Worm (Caenorhabditis elegans) whole organism, L4 larva: Measurements from ENCODE around the gene srab-2.

Experiments used
- F26F4.8 ChIP-seq: fragments of 200-800 bp; sonication (Bioruptor generic); conservative IDR thresholded peaks from 2 replicates; pipeline ENCODE4 v1.3.6; 2022; ENCODE audit warnings: missing genetic modification characterization, missing compliant biosample characterization
- F49E8.2 ChIP-seq: sonication (generic microtip); optimal IDR thresholded peaks from 2 replicates; lab custom pipeline; 2016; ENCODE audit warnings: missing compliant biosample characterization, mild to moderate bottlenecking, missing genetic modification characterization, borderline replicate concordance
- Y105C5A.15 ChIP-seq: fragments of 200-800 bp; sonication (Bioruptor generic); IDR thresholded peaks from 2 replicates; pipeline ENCODE4 v1.3.6; 2022; ENCODE audit warnings: missing genetic modification characterization, missing compliant biosample characterization
- Y48G9A.11 ChIP-seq: fragments of 200-800 bp; sonication (Bioruptor generic); IDR thresholded peaks from 2 replicates; pipeline ENCODE4 v1.3.6; 2022; ENCODE audit warnings: missing genetic modification reagents, missing genetic modification characterization, missing compliant biosample characterization
- Y5F2A.4 ChIP-seq: fragments of 200-800 bp; sonication (Bioruptor generic); optimal IDR thresholded peaks from 2 replicates; lab custom pipeline; 2018; ENCODE audit warnings: mild to moderate bottlenecking, missing genetic modification characterization, missing compliant biosample characterization
- Y75B8A.6 ChIP-seq: fragments of 200-800 bp; sonication (Bioruptor generic); IDR thresholded peaks from 2 replicates; pipeline ENCODE4 v1.3.6; 2022; ENCODE audit warnings: missing genetic modification reagents, missing genetic modification characterization, missing compliant biosample characterization
- ZK337.2 ChIP-seq: fragments of 200-800 bp; sonication (Bioruptor generic); IDR thresholded peaks from 2 replicates; pipeline ENCODE4 v1.3.6; 2022; ENCODE audit warnings: missing genetic modification reagents, missing genetic modification characterization, missing compliant biosample characterization
- ZK546.5 ChIP-seq, 2 experiments: sonication (generic microtip); optimal IDR thresholded peaks; 2 replicates each; lab custom pipeline; 2017; ENCODE audit warnings: missing biosample characterization in 2 of 2, missing genetic modification characterization in 2 of 2
- aha-1 ChIP-seq: fragments of 150-350 bp; peaks from one replicate; lab custom pipeline; 2014; ENCODE audit warnings: missing biosample characterization, missing genetic modification characterization
- aly-2 ChIP-seq: sonication (generic microtip); optimal IDR thresholded peaks from 2 replicates; lab custom pipeline; 2018; ENCODE audit warnings: missing biosample characterization, missing genetic modification characterization
- arid-1 ChIP-seq: fragments of 200-800 bp; sonication (Bioruptor generic); conservative IDR thresholded peaks from 2 replicates; pipeline ENCODE4 v1.3.6; 2022; ENCODE audit warnings: missing genetic modification reagents, missing genetic modification characterization, missing compliant biosample characterization
- ceh-44 ChIP-seq: fragments of 200-800 bp; sonication (Bioruptor generic); IDR thresholded peaks from 2 replicates; pipeline ENCODE4 v1.3.6; 2022; ENCODE audit warnings: missing genetic modification reagents, missing genetic modification characterization, missing compliant biosample characterization
- ces-1 ChIP-seq: fragments of 150-350 bp; sonication (generic microtip); optimal IDR thresholded peaks from 4 replicates; lab custom pipeline; 2014; ENCODE audit warnings: missing biosample characterization, missing genetic modification reagents, missing genetic modification characterization
- ctbp-1 ChIP-seq: fragments of 200-800 bp; sonication (Bioruptor generic); IDR thresholded peaks from 2 replicates; pipeline ENCODE4 v1.3.6; 2022; ENCODE audit warnings: missing genetic modification reagents, missing genetic modification characterization, missing compliant biosample characterization
- daf-16 ChIP-seq, 3 experiments: sonication (generic microtip); optimal IDR thresholded peaks; 2 replicates each; lab custom pipeline; 2016 to 2017; ENCODE audit warnings: missing genetic modification characterization in 3 of 3, missing genetic modification reagents in 3 of 3, mild to moderate bottlenecking in 2 of 3, missing compliant biosample characterization in 2 of 3, missing biosample characterization in 1 of 3, moderate library complexity in 1 of 3
- daf-8 ChIP-seq: fragments of 200-800 bp; sonication (Bioruptor generic); IDR thresholded peaks from 2 replicates; pipeline ENCODE4 v1.3.6; 2022; ENCODE audit warnings: missing genetic modification characterization, missing compliant biosample characterization
- fos-1 ChIP-seq: fragments of 150-350 bp; optimal IDR thresholded peaks from 2 replicates; lab custom pipeline; 2014; ENCODE audit warnings: missing biosample characterization, missing genetic modification characterization
- hlh-11 ChIP-seq: fragments of 200-800 bp; sonication (Bioruptor generic); optimal IDR thresholded peaks from 2 replicates; lab custom pipeline; 2018; ENCODE audit warnings: mild to moderate bottlenecking, missing genetic modification characterization, missing compliant biosample characterization
- lin-13 ChIP-seq: fragments of 150-350 bp; optimal IDR thresholded peaks from 2 replicates; lab custom pipeline; 2014; ENCODE audit warnings: missing biosample characterization, missing genetic modification reagents, missing genetic modification characterization
- lin-38 ChIP-seq: fragments of 200-800 bp; sonication (Bioruptor generic); IDR thresholded peaks from 2 replicates; pipeline ENCODE4 v1.3.6; 2022; ENCODE audit warnings: missing genetic modification reagents, missing genetic modification characterization, missing compliant biosample characterization
- mdl-1 ChIP-seq, 2 experiments: fragments of 150-350 bp in 1 of 2; sonication (generic microtip) in 1 of 2; optimal IDR thresholded peaks; 2 replicates each; lab custom pipeline; 2014 to 2017; ENCODE audit warnings: missing biosample characterization in 2 of 2, missing genetic modification characterization in 2 of 2
- mep-1 ChIP-seq: fragments of 150-350 bp; sonication (generic microtip); optimal IDR thresholded peaks from 3 replicates; lab custom pipeline; 2014; ENCODE audit warnings: missing biosample characterization, missing genetic modification characterization
- nhr-10 ChIP-seq: fragments of 150-350 bp; optimal IDR thresholded peaks from 2 replicates; lab custom pipeline; 2014; ENCODE audit warnings: missing biosample characterization, missing genetic modification characterization
- nhr-102 ChIP-seq: sonication (generic microtip); optimal IDR thresholded peaks from 2 replicates; lab custom pipeline; 2016; ENCODE audit warnings: mild to moderate bottlenecking, missing genetic modification characterization, moderate library complexity, missing compliant biosample characterization
- nhr-111 ChIP-seq: fragments of 200-800 bp; sonication (Bioruptor generic); optimal IDR thresholded peaks from 2 replicates; lab custom pipeline; 2018; ENCODE audit warnings: mild to moderate bottlenecking, missing genetic modification characterization, missing compliant biosample characterization
- nhr-25 ChIP-seq: sonication (generic microtip); optimal IDR thresholded peaks from 2 replicates; lab custom pipeline; 2017; ENCODE audit warnings: missing genetic modification characterization, mild to moderate bottlenecking, missing compliant biosample characterization, antibody characterized with exemption, moderate library complexity, borderline replicate concordance; ENCODE audit not compliant: insufficient read depth
- nhr-28 ChIP-seq: fragments of 150-350 bp; optimal IDR thresholded peaks from 2 replicates; lab custom pipeline; 2014; ENCODE audit warnings: missing biosample characterization, missing genetic modification characterization
- nhr-42 ChIP-seq: fragments of 200-800 bp; sonication (Bioruptor generic); IDR thresholded peaks from 2 replicates; pipeline ENCODE4 v1.3.6; 2022; ENCODE audit warnings: missing genetic modification characterization, missing compliant biosample characterization
- nhr-48 ChIP-seq: sonication (generic microtip); optimal IDR thresholded peaks from 2 replicates; lab custom pipeline; 2016; ENCODE audit warnings: mild to moderate bottlenecking, missing genetic modification characterization, missing compliant biosample characterization
- nhr-77 ChIP-seq: fragments of 150-350 bp; optimal IDR thresholded peaks from 2 replicates; lab custom pipeline; 2014; ENCODE audit warnings: missing biosample characterization, missing genetic modification characterization
- pha-4 ChIP-seq, 2 experiments: fragments of 150-350 bp in 1 of 2; fragments of 200-800 bp in 1 of 2; sonication (Bioruptor generic) in 1 of 2; IDR thresholded peaks in 1 of 2; optimal IDR thresholded peaks in 1 of 2; 2 replicates each; pipeline versions ENCODE4 v1.3.6 to Lab custom; 2014 to 2022; ENCODE audit warnings: missing genetic modification characterization in 2 of 2, missing genetic modification reagents in 2 of 2, missing biosample characterization in 1 of 2, missing compliant biosample characterization in 1 of 2
- pqm-1 ChIP-seq: sonication (generic microtip); optimal IDR thresholded peaks from 2 replicates; lab custom pipeline; 2017; ENCODE audit warnings: missing biosample characterization, missing genetic modification characterization
- saeg-2 ChIP-seq: fragments of 200-800 bp; sonication (Bioruptor generic); IDR thresholded peaks from 2 replicates; pipeline ENCODE4 v1.3.6; 2022; ENCODE audit warnings: missing genetic modification reagents, missing genetic modification characterization, missing compliant biosample characterization
- snpc-1.2 ChIP-seq: fragments of 200-800 bp; sonication (Bioruptor generic); IDR thresholded peaks from 2 replicates; pipeline ENCODE4 v1.3.6; 2022; ENCODE audit warnings: missing genetic modification reagents, missing genetic modification characterization, missing compliant biosample characterization
- tra-1 ChIP-seq: fragments of 200-800 bp; sonication (Bioruptor generic); IDR thresholded peaks from 2 replicates; pipeline ENCODE4 v1.3.6; 2022; ENCODE audit warnings: missing genetic modification reagents, missing genetic modification characterization, missing compliant biosample characterization
- unc-39 ChIP-seq: sonication (generic microtip); optimal IDR thresholded peaks from 2 replicates; lab custom pipeline; 2017; ENCODE audit warnings: missing biosample characterization, missing genetic modification characterization
- unc-62 ChIP-seq, 3 experiments: fragments of 150-350 bp in 1 of 3; sonication (generic microtip); optimal IDR thresholded peaks in 2 of 3; peaks in 1 of 3; 1 replicate in 1 of 3; 2 replicates in 2 of 3; lab custom pipeline; 2014 to 2017; ENCODE audit warnings: missing biosample characterization in 3 of 3, missing genetic modification characterization in 3 of 3, missing genetic modification reagents in 3 of 3, missing genotype in 1 of 3
- zfp-3 ChIP-seq: fragments of 200-800 bp; sonication (Bioruptor generic); conservative IDR thresholded peaks from 2 replicates; pipeline ENCODE4 v1.3.6; 2022; ENCODE audit warnings: missing genetic modification reagents, missing genetic modification characterization, missing compliant biosample characterization
- zip-2 ChIP-seq: fragments of 150-350 bp; optimal IDR thresholded peaks from 2 replicates; lab custom pipeline; 2014; ENCODE audit warnings: missing biosample characterization, missing genetic modification characterization
- ztf-11 ChIP-seq: fragments of 150-350 bp; optimal IDR thresholded peaks from 2 replicates; lab custom pipeline; 2014; ENCODE audit warnings: missing biosample characterization, missing genetic modification characterization

srab-2 gene

ce11 chrV:5110684-5111083 lies 5.8 kb upstream of the srab-2 start, which contains the start of gene ugt-63:
ugt-63 (minus strand) TSS chrV:5110772.
- peak in 1 of 2 experiments; percentile 11 for TF ChIP-seq mdl-1 (tag; optimal IDR thresholded peaks at IDR 0.05; lab: Kevin White, UChicago)
- TF ChIP-seq aha-1 (tag; lab: Kevin White, UChicago): peak; percentile 26
- TF ChIP-seq unc-62 (GFP tag; optimal IDR thresholded peaks at IDR 0.05 in 1 of 2; lab: Kevin White, UChicago): peak in 1 of 2 experiments; percentile 61
- TF ChIP-seq unc-62 (tag; optimal IDR thresholded peaks at IDR 0.05; lab: Kevin White, UChicago): no peak
- TF ChIP-seq daf-8 (GFP tag; lab: Robert Waterston, UW): no peak
- peak; percentile 46 for TF ChIP-seq nhr-48
- peak; percentile 99 for TF ChIP-seq nhr-28
- TF ChIP-seq, all 104 proteins: peak for 5

ce11 chrV:5107816-5108215 lies 3.0 kb upstream of the srab-2 start, which contains the start of gene srab-3:
srab-3 (minus strand) TSS chrV:5107916.
- TF ChIP-seq zip-2 (tag; lab: Kevin White, UChicago) (no peak), nhr-10 (tag; lab: Kevin White, UChicago) (no peak), Y5F2A.4 (GFP tag; lab: Kevin White, UChicago) (no peak), fos-1 (no peak), unc-62 (GFP tag; optimal IDR thresholded peaks at IDR 0.05 in 1 of 2; lab: Kevin White, UChicago) (no peak), unc-62 (tag; optimal IDR thresholded peaks at IDR 0.05; lab: Kevin White, UChicago) (no peak), saeg-2 (no peak), F49E8.2 (tag; lab: Kevin White, UChicago) (no peak), ZK337.2 (GFP tag; lab: Robert Waterston, UW) (no peak)

- TF ChIP-seq nhr-25 (tag; lab: Kevin White, UChicago): no peak
- no peak for TF ChIP-seq pha-4 (GFP tag; IDR thresholded peaks at IDR 0.05; lab: Robert Waterston, UW)
- TF ChIP-seq pha-4 (tag; optimal IDR thresholded peaks at IDR 0.05; lab: Kevin White, UChicago): no peak
- no peak for TF ChIP-seq nhr-77 (tag; lab: Kevin White, UChicago)
- no peak for TF ChIP-seq ceh-44 (GFP tag; lab: Robert Waterston, UW)
- TF ChIP-seq zip-2 (tag; lab: Kevin White, UChicago): no peak
- no peak for TF ChIP-seq lin-38 (GFP tag; lab: Robert Waterston, UW)
- no peak for TF ChIP-seq ZK337.2 (GFP tag; lab: Robert Waterston, UW)
- no peak for TF ChIP-seq zfp-3
- no peak for TF ChIP-seq ZK546.5 (tag; optimal IDR thresholded peaks at IDR 0.05; lab: Kevin White, UChicago)
- TF ChIP-seq lin-13 (GFP tag; lab: Kevin White, UChicago): no peak
- no peak for TF ChIP-seq F26F4.8 (GFP tag; lab: Robert Waterston, UW)
- no peak for TF ChIP-seq unc-39 (tag; lab: Kevin White, UChicago)
- TF ChIP-seq ces-1 (GFP tag; lab: Kevin White, UChicago): no peak
- TF ChIP-seq Y105C5A.15 (GFP tag; lab: Robert Waterston, UW): no peak
- TF ChIP-seq mep-1 (tag; lab: Kevin White, UChicago): no peak
- TF ChIP-seq Y48G9A.11: no peak
- no peak for TF ChIP-seq pqm-1 (tag; lab: Kevin White, UChicago)
- no peak for TF ChIP-seq hlh-11 (tag; lab: Kevin White, UChicago)
- TF ChIP-seq ztf-11: no peak
- TF ChIP-seq fos-1: no peak
Measured at ce11 chrV:5102017-5102416, 2.8 kb downstream of the srab-2 start, which contains the start of gene srab-1. srab-1 (minus strand) TSS chrV:5102117.

ce11 chrV:5098925-5099324 lies 5.9 kb downstream of the srab-2 start, which contains the start of gene unc-46:
unc-46 (minus strand) TSS chrV:5099025.
- TF ChIP-seq arid-1 (GFP tag; lab: Robert Waterston, UW) (no peak), unc-62 (GFP tag; optimal IDR thresholded peaks at IDR 0.05 in 1 of 2; lab: Kevin White, UChicago) (peak in 1 of 2 experiments; percentile 61), unc-62 (tag; optimal IDR thresholded peaks at IDR 0.05; lab: Kevin White, UChicago) (no peak)

ce11 chrV:5097035-5097434 lies 7.8 kb downstream of the srab-2 start, which contains the start of gene C04F5.2:
C04F5.2 (minus strand) TSS chrV:5097135.
- TF ChIP-seq nhr-102 (tag; lab: Kevin White, UChicago) (no peak), snpc-1.2 (GFP tag; lab: Robert Waterston, UW) (no peak), aly-2 (tag; lab: Kevin White, UChicago) (no peak), nhr-111 (GFP tag; lab: Kevin White, UChicago) (no peak), nhr-10 (tag; lab: Kevin White, UChicago) (no peak), Y5F2A.4 (GFP tag; lab: Kevin White, UChicago) (no peak), nhr-25 (tag; lab: Kevin White, UChicago) (no peak), ctbp-1 (no peak), nhr-48 (no peak), daf-16 (GFP tag; optimal IDR thresholded peaks at IDR 0.05; lab: Kevin White, UChicago) (no peak), daf-16 (tag; optimal IDR thresholded peaks at IDR 0.05; lab: Kevin White, UChicago) (no peak), pha-4 (GFP tag; IDR thresholded peaks at IDR 0.05; lab: Robert Waterston, UW) (no peak), pha-4 (tag; optimal IDR thresholded peaks at IDR 0.05; lab: Kevin White, UChicago) (no peak), Y75B8A.6 (GFP tag; lab: Robert Waterston, UW) (no peak), nhr-42 (GFP tag; lab: Robert Waterston, UW) (no peak), tra-1 (GFP tag; lab: Robert Waterston, UW) (no peak), aha-1 (tag; lab: Kevin White, UChicago) (no peak), ZK546.5 (tag; optimal IDR thresholded peaks at IDR 0.05; lab: Kevin White, UChicago) (no peak), mep-1 (tag; lab: Kevin White, UChicago) (no peak)
